Worm (Caenorhabditis elegans) whole organism, L2 larva: ENCODE measurements around the gene B0348.10.
A peak's percentile ranks its signal among the peaks of the same experiment; 100 is the strongest.

Source experiments
- C34F6.9 ChIP-seq: fragments of 150-350 bp; optimal IDR thresholded peaks from 2 replicates; lab custom pipeline; 2014; ENCODE audit warnings: missing biosample characterization, missing genetic modification characterization
- F13H6.1 ChIP-seq: sonication (generic microtip); optimal IDR thresholded peaks from 2 replicates; lab custom pipeline; 2016; ENCODE audit warnings: missing genetic modification characterization, missing compliant biosample characterization
- R02D3.7 ChIP-seq: fragments of 150-350 bp; optimal IDR thresholded peaks from 2 replicates; lab custom pipeline; 2014; ENCODE audit warnings: missing biosample characterization, missing genetic modification characterization
- Y55F3AM.14 ChIP-seq: fragments of 200-800 bp; sonication (Bioruptor generic); optimal IDR thresholded peaks from 2 replicates; lab custom pipeline; 2018; ENCODE audit warnings: mild to moderate bottlenecking, missing genetic modification characterization, missing compliant biosample characterization
- ZK546.5 ChIP-seq: sonication (generic microtip); optimal IDR thresholded peaks from 2 replicates; lab custom pipeline; 2017; ENCODE audit warnings: missing biosample characterization, missing genetic modification characterization
- alr-1 ChIP-seq: fragments of 150-350 bp; optimal IDR thresholded peaks from 2 replicates; lab custom pipeline; 2014; ENCODE audit warnings: missing biosample characterization, missing genetic modification characterization
- aly-2 ChIP-seq: fragments of 150-350 bp; optimal IDR thresholded peaks from 2 replicates; lab custom pipeline; 2014; ENCODE audit warnings: missing biosample characterization, missing genetic modification characterization
- ama-1 ChIP-seq: fragments of 150-350 bp; optimal IDR thresholded peaks from 2 replicates; lab custom pipeline; 2018; ENCODE audit warnings: inconsistent platforms
- blmp-1 ChIP-seq: sonication (generic microtip); optimal IDR thresholded peaks from 2 replicates; lab custom pipeline; 2017; ENCODE audit warnings: missing genetic modification characterization, mild to moderate bottlenecking, missing compliant biosample characterization, antibody characterized with exemption, moderate library complexity; ENCODE audit not compliant: insufficient read depth
- ceh-16 ChIP-seq: fragments of 150-350 bp; optimal IDR thresholded peaks from 2 replicates; lab custom pipeline; 2014; ENCODE audit warnings: missing biosample characterization, missing genetic modification characterization
- ceh-82 ChIP-seq: fragments of 150-350 bp; optimal IDR thresholded peaks from 2 replicates; lab custom pipeline; 2014; ENCODE audit warnings: missing biosample characterization, missing genetic modification characterization
- crh-2 ChIP-seq: sonication (generic microtip); optimal IDR thresholded peaks from 2 replicates; lab custom pipeline; 2017; ENCODE audit warnings: missing biosample characterization, missing genetic modification characterization
- dmd-4 ChIP-seq: sonication (generic microtip); optimal IDR thresholded peaks from 2 replicates; lab custom pipeline; 2017; ENCODE audit warnings: missing biosample characterization, missing genetic modification characterization
- egl-27 ChIP-seq: sonication (generic microtip); optimal IDR thresholded peaks from 3 replicates; lab custom pipeline; 2017; ENCODE audit warnings: missing biosample characterization, missing genetic modification reagents, missing genetic modification characterization
- elt-1 ChIP-seq: fragments of 150-350 bp; optimal IDR thresholded peaks from 2 replicates; lab custom pipeline; 2014; ENCODE audit warnings: missing biosample characterization, missing genetic modification characterization
- elt-3 ChIP-seq: sonication (generic microtip); optimal IDR thresholded peaks from 2 replicates; lab custom pipeline; 2017; ENCODE audit warnings: missing biosample characterization, missing genetic modification characterization
- fos-1 ChIP-seq: fragments of 150-350 bp; optimal IDR thresholded peaks from 2 replicates; lab custom pipeline; 2014; ENCODE audit warnings: missing biosample characterization, missing genetic modification characterization
- gmeb-1 ChIP-seq: fragments of 150-350 bp; optimal IDR thresholded peaks from 2 replicates; lab custom pipeline; 2014; ENCODE audit warnings: missing biosample characterization, missing genetic modification characterization
- lin-11 ChIP-seq: fragments of 150-350 bp; sonication (generic microtip); optimal IDR thresholded peaks from 2 replicates; lab custom pipeline; 2014; ENCODE audit warnings: missing biosample characterization, missing genetic modification characterization, inconsistent platforms, mixed read lengths
- lin-13 ChIP-seq: fragments of 150-350 bp; optimal IDR thresholded peaks from 2 replicates; lab custom pipeline; 2014; ENCODE audit warnings: missing biosample characterization, missing genetic modification reagents, missing genetic modification characterization
- lin-39 ChIP-seq: fragments of 150-350 bp; optimal IDR thresholded peaks from 2 replicates; lab custom pipeline; 2014; ENCODE audit warnings: missing biosample characterization, missing genetic modification reagents, missing genetic modification characterization
- lsy-2 ChIP-seq, 2 experiments: fragments of 150-350 bp in 1 of 2; sonication (generic microtip) in 1 of 2; optimal IDR thresholded peaks; 2 replicates each; lab custom pipeline; 2014 to 2017; ENCODE audit warnings: missing biosample characterization in 2 of 2, missing genetic modification characterization in 2 of 2
- mab-5 ChIP-seq: fragments of 150-350 bp; optimal IDR thresholded peaks from 2 replicates; lab custom pipeline; 2014; ENCODE audit warnings: missing biosample characterization, missing genetic modification characterization
- mbf-1 ChIP-seq: sonication (generic microtip); optimal IDR thresholded peaks from 2 replicates; lab custom pipeline; 2017; ENCODE audit warnings: missing biosample characterization, missing genetic modification characterization
- mdl-1 ChIP-seq, 2 experiments: fragments of 150-350 bp in 1 of 2; sonication (generic microtip) in 1 of 2; optimal IDR thresholded peaks; 2 replicates each; lab custom pipeline; 2017; ENCODE audit warnings: missing biosample characterization in 2 of 2, missing genetic modification characterization in 2 of 2
- nhr-10 ChIP-seq: sonication (generic microtip); optimal IDR thresholded peaks from 2 replicates; lab custom pipeline; 2017; ENCODE audit warnings: missing biosample characterization, missing genetic modification characterization
- nhr-11 ChIP-seq: fragments of 150-350 bp; optimal IDR thresholded peaks from 2 replicates; lab custom pipeline; 2014; ENCODE audit warnings: missing biosample characterization, missing genetic modification characterization
- nhr-12 ChIP-seq: fragments of 150-350 bp; optimal IDR thresholded peaks from 2 replicates; lab custom pipeline; 2014; ENCODE audit warnings: missing biosample characterization, missing genetic modification characterization
- nhr-129 ChIP-seq: fragments of 150-350 bp; optimal IDR thresholded peaks from 2 replicates; lab custom pipeline; 2014; ENCODE audit warnings: missing biosample characterization, missing genetic modification characterization
- nhr-21 ChIP-seq: fragments of 150-350 bp; optimal IDR thresholded peaks from 2 replicates; lab custom pipeline; 2014; ENCODE audit warnings: missing biosample characterization, missing genetic modification characterization
- nhr-23 ChIP-seq: fragments of 150-350 bp; optimal IDR thresholded peaks from 2 replicates; lab custom pipeline; 2014; ENCODE audit warnings: missing biosample characterization, missing genetic modification reagents, missing genetic modification characterization
- nhr-237 ChIP-seq: fragments of 150-350 bp; optimal IDR thresholded peaks from 2 replicates; lab custom pipeline; 2014; ENCODE audit warnings: missing biosample characterization, missing genetic modification characterization
- nhr-25 ChIP-seq: fragments of 150-350 bp; sonication (generic microtip); optimal IDR thresholded peaks from 3 replicates; lab custom pipeline; 2014; ENCODE audit warnings: missing biosample characterization, missing genetic modification characterization
- nhr-6 ChIP-seq: fragments of 150-350 bp; optimal IDR thresholded peaks from 2 replicates; lab custom pipeline; 2014; ENCODE audit warnings: missing biosample characterization, missing genetic modification characterization
- nhr-77 ChIP-seq: fragments of 150-350 bp; optimal IDR thresholded peaks from 2 replicates; lab custom pipeline; 2014; ENCODE audit warnings: missing biosample characterization, missing genetic modification characterization
- peb-1 ChIP-seq: fragments of 150-350 bp; optimal IDR thresholded peaks from 2 replicates; lab custom pipeline; 2014; ENCODE audit warnings: missing biosample characterization, missing genetic modification characterization
- sem-4 ChIP-seq: fragments of 150-350 bp; optimal IDR thresholded peaks from 2 replicates; lab custom pipeline; 2014; ENCODE audit warnings: missing biosample characterization, missing genetic modification reagents, missing genetic modification characterization
- skn-1 ChIP-seq: sonication (generic microtip); optimal IDR thresholded peaks from 2 replicates; lab custom pipeline; 2017; ENCODE audit warnings: missing biosample characterization, missing genetic modification characterization
- sma-3 ChIP-seq: sonication (generic microtip); optimal IDR thresholded peaks from 2 replicates; lab custom pipeline; 2016; ENCODE audit warnings: missing genetic modification reagents, missing genetic modification characterization, missing compliant biosample characterization
- sma-9 ChIP-seq, 2 experiments: fragments of 150-350 bp in 1 of 2; sonication (generic microtip) in 1 of 2; optimal IDR thresholded peaks; 2 replicates each; lab custom pipeline; 2014 to 2016; ENCODE audit warnings: missing genetic modification characterization in 2 of 2, mild to moderate bottlenecking in 1 of 2, missing biosample characterization in 1 of 2, missing compliant biosample characterization in 1 of 2, missing genetic modification reagents in 1 of 2, moderate library complexity in 1 of 2
- snpc-4 ChIP-seq: fragments of 150-350 bp; optimal IDR thresholded peaks from 2 replicates; lab custom pipeline; 2014; ENCODE audit warnings: missing biosample characterization, missing genetic modification characterization
- unc-39 ChIP-seq: fragments of 150-350 bp; optimal IDR thresholded peaks from 2 replicates; lab custom pipeline; 2014; ENCODE audit warnings: missing biosample characterization, missing genetic modification characterization
- unc-55 ChIP-seq: fragments of 150-350 bp; sonication (generic microtip); optimal IDR thresholded peaks from 3 replicates; lab custom pipeline; 2014; ENCODE audit warnings: missing biosample characterization, missing genetic modification reagents, missing genetic modification characterization
- unc-62 ChIP-seq: fragments of 150-350 bp; optimal IDR thresholded peaks from 2 replicates; lab custom pipeline; 2014; ENCODE audit warnings: missing biosample characterization, missing genetic modification reagents, missing genetic modification characterization
- zag-1 ChIP-seq: fragments of 150-350 bp; optimal IDR thresholded peaks from 2 replicates; lab custom pipeline; 2014; ENCODE audit warnings: missing biosample characterization, missing genetic modification characterization
- ztf-1 ChIP-seq: fragments of 200-800 bp; sonication (Bioruptor generic); conservative IDR thresholded peaks from 2 replicates; pipeline ENCODE4 v1.3.6; 2022; ENCODE audit warnings: missing genetic modification characterization, missing compliant biosample characterization
- ztf-11 ChIP-seq: sonication (generic microtip); optimal IDR thresholded peaks from 2 replicates; lab custom pipeline; 2017; ENCODE audit warnings: missing biosample characterization, missing genetic modification characterization
- ztf-4 ChIP-seq: fragments of 150-350 bp; optimal IDR thresholded peaks from 2 replicates; lab custom pipeline; 2014; ENCODE audit warnings: missing biosample characterization, missing genetic modification characterization

The B0348.10 gene

ce11 chrV:8716-9246 is at the start of gene B0348.10:
Gene B0348.10, minus strand, starts transcription at chrV:8739.
- TF ChIP-seq mdl-1 (tag; optimal IDR thresholded peaks at IDR 0.05; lab: Kevin White, UChicago) (peak in 1 of 2 experiments; percentile 67), nhr-6 (peak; percentile 40), sem-4 (peak; percentile 55), nhr-129 (peak; percentile 72), ceh-82 (tag; lab: Kevin White, UChicago) (peak; percentile 0), R02D3.7 (tag; lab: Kevin White, UChicago) (no peak), unc-62 (peak; percentile 39), unc-55 (GFP tag; lab: Kevin White, UChicago) (peak; percentile 83), unc-39 (tag; lab: Kevin White, UChicago) (peak; percentile 83), mab-5 (tag; lab: Kevin White, UChicago) (peak; percentile 55), ztf-1 (no peak), nhr-25 (tag; lab: Kevin White, UChicago) (peak; percentile 68), sma-9 (GFP tag; optimal IDR thresholded peaks at IDR 0.05; lab: Kevin White, UChicago) (peak; percentile 72), sma-9 (tag; optimal IDR thresholded peaks at IDR 0.05; lab: Kevin White, UChicago) (no peak), snpc-4 (tag; lab: Kevin White, UChicago) (no peak), lin-11 (tag; lab: Kevin White, UChicago) (peak; percentile 72), mbf-1 (no peak), aly-2 (tag; lab: Kevin White, UChicago) (no peak), skn-1 (tag; lab: Kevin White, UChicago) (no peak), gmeb-1 (peak; percentile 65), nhr-237 (tag; lab: Kevin White, UChicago) (no peak), nhr-11 (tag; lab: Kevin White, UChicago) (no peak), lin-13 (GFP tag; lab: Kevin White, UChicago) (peak; percentile 53), fos-1 (peak; percentile 62), sma-3 (GFP tag; lab: Kevin White, UChicago) (peak; percentile 67), egl-27 (peak; percentile 15), lsy-2 (tag; optimal IDR thresholded peaks at IDR 0.05; lab: Kevin White, UChicago) (peak in 1 of 2 experiments; percentile 79), ztf-11 (tag; lab: Kevin White, UChicago) (no peak), crh-2 (tag; lab: Kevin White, UChicago) (peak; percentile 75), zag-1 (tag; lab: Kevin White, UChicago) (peak; percentile 77), nhr-21 (tag; lab: Kevin White, UChicago) (peak; percentile 76), dmd-4 (no peak), ama-1 (lab: Kevin White, UChicago) (no peak), nhr-12 (no peak), C34F6.9 (tag; lab: Kevin White, UChicago) (peak; percentile 90), blmp-1 (peak; percentile 42), F13H6.1 (tag; lab: Kevin White, UChicago) (peak; percentile 87), ZK546.5 (tag; lab: Kevin White, UChicago) (no peak), Y55F3AM.14 (peak; percentile 64), alr-1 (tag; lab: Kevin White, UChicago) (no peak), nhr-23 (tag; lab: Kevin White, UChicago) (no peak), ceh-16 (tag; lab: Kevin White, UChicago) (peak; percentile 64), lin-39 (tag; lab: Kevin White, UChicago) (no peak), nhr-10 (tag; lab: Kevin White, UChicago) (peak; percentile 0), elt-3 (tag; lab: Kevin White, UChicago) (no peak), ztf-4 (tag; lab: Kevin White, UChicago) (peak; percentile 27), peb-1 (no peak), elt-1 (tag; lab: Kevin White, UChicago) (no peak), nhr-77 (no peak)
